Fruit fly (Drosophila melanogaster) whole organism, embryonic: ENCODE results near the gene CG13032.

ENCODE experiments used
- Ada2b ChIP-seq: fragments of 200-800 bp; sonication (Bioruptor generic); IDR thresholded peaks from 2 replicates; pipeline ENCODE4 v1.3.6; 2022; ENCODE audit warnings: missing biosample characterization, missing genetic modification characterization
- Bgb ChIP-seq: fragments of 200-800 bp; sonication (Bioruptor generic); IDR thresholded peaks from 2 replicates; pipeline ENCODE4 v1.3.6; 2022; ENCODE audit warnings: missing biosample characterization, missing genetic modification characterization; ENCODE audit not compliant: partially characterized antibody
- CG10147 ChIP-seq: fragments of 200-800 bp; sonication (Bioruptor generic); optimal IDR thresholded peaks from 2 replicates; lab custom pipeline; 2019; ENCODE audit warnings: missing biosample characterization, mild to moderate bottlenecking, missing genetic modification characterization, moderate library complexity
- CG10209 ChIP-seq: fragments of 200-800 bp; sonication (Bioruptor generic); optimal IDR thresholded peaks from 3 replicates; lab custom pipeline; 2017; ENCODE audit warnings: missing biosample characterization, mild to moderate bottlenecking, missing genetic modification characterization, missing genetic modification reagents
- CG11695 ChIP-seq: fragments of 200-800 bp; sonication (Bioruptor generic); IDR thresholded peaks from 3 replicates; pipeline ENCODE4 v1.3.6; 2022; ENCODE audit warnings: missing biosample characterization, missing genetic modification characterization
- CG11696 ChIP-seq: fragments of 200-800 bp; sonication (Bioruptor generic); IDR thresholded peaks from 2 replicates; pipeline ENCODE4 v1.3.6; 2022; ENCODE audit warnings: missing biosample characterization, missing genetic modification characterization
- CG1233 ChIP-seq: fragments of 200-800 bp; sonication (Bioruptor generic); optimal IDR thresholded peaks from 4 replicates; lab custom pipeline; 2018; ENCODE audit warnings: missing biosample characterization, mild to moderate bottlenecking, missing genetic modification characterization
- CG14710 ChIP-seq: fragments of 200-800 bp; sonication (Bioruptor generic); optimal IDR thresholded peaks from 3 replicates; lab custom pipeline; 2019; ENCODE audit warnings: missing biosample characterization, mild to moderate bottlenecking, missing genetic modification characterization, moderate library complexity
- CG15269 ChIP-seq: fragments of 200-800 bp; sonication (Bioruptor generic); optimal IDR thresholded peaks from 2 replicates; lab custom pipeline; 2018; ENCODE audit warnings: missing biosample characterization, mild to moderate bottlenecking, missing genetic modification characterization, moderate library complexity
- CG1529 ChIP-seq: fragments of 200-800 bp; sonication (Bioruptor generic); optimal IDR thresholded peaks from 3 replicates; lab custom pipeline; 2018; ENCODE audit warnings: missing biosample characterization, missing genetic modification characterization
- CG17568 ChIP-seq: fragments of 200-800 bp; sonication (Bioruptor generic); optimal IDR thresholded peaks from 2 replicates; lab custom pipeline; 2018; ENCODE audit warnings: missing biosample characterization, mild to moderate bottlenecking, missing genetic modification characterization, moderate library complexity
- CG2202 ChIP-seq: fragments of 200-800 bp; sonication (Bioruptor generic); optimal IDR thresholded peaks from 2 replicates; lab custom pipeline; 2018; ENCODE audit warnings: missing biosample characterization, mild to moderate bottlenecking, missing genetic modification characterization
- CG30020 ChIP-seq: fragments of 200-800 bp; optimal IDR thresholded peaks from 2 replicates; lab custom pipeline; 2019; ENCODE audit warnings: missing biosample characterization, mild to moderate bottlenecking, missing genetic modification characterization, moderate library complexity
- CG32532 ChIP-seq: fragments of 200-800 bp; sonication (Bioruptor generic); IDR thresholded peaks from 2 replicates; pipeline ENCODE4 v1.3.6; 2022; ENCODE audit warnings: missing biosample characterization, missing genetic modification characterization
- CG32767 ChIP-seq: fragments of 200-800 bp; sonication (Bioruptor generic); IDR thresholded peaks from 2 replicates; pipeline ENCODE4 v1.3.6; 2022; ENCODE audit warnings: missing biosample characterization, missing genetic modification characterization
- CG33213 ChIP-seq: fragments of 200-800 bp; sonication (Bioruptor generic); optimal IDR thresholded peaks from 3 replicates; lab custom pipeline; 2016; ENCODE audit warnings: missing biosample characterization, missing genetic modification characterization
- CG3407 ChIP-seq: fragments of 200-800 bp; sonication (Bioruptor generic); optimal IDR thresholded peaks from 2 replicates; lab custom pipeline; 2018; ENCODE audit warnings: missing biosample characterization, mild to moderate bottlenecking, missing genetic modification characterization
- CG43689 ChIP-seq: fragments of 200-800 bp; sonication (Bioruptor generic); IDR thresholded peaks from 2 replicates; pipeline ENCODE4 v1.3.6; 2022; ENCODE audit warnings: missing biosample characterization, missing genetic modification characterization
- CG4820 ChIP-seq: fragments of 200-800 bp; sonication (Bioruptor generic); optimal IDR thresholded peaks from 3 replicates; lab custom pipeline; 2016; ENCODE audit warnings: missing biosample characterization, missing genetic modification characterization
- CG8765 ChIP-seq: fragments of 200-800 bp; sonication (Bioruptor generic); IDR thresholded peaks from 2 replicates; pipeline ENCODE4 v1.3.6; 2022; ENCODE audit warnings: missing biosample characterization, missing genetic modification characterization
- CG9727 ChIP-seq: fragments of 200-800 bp; sonication (Bioruptor generic); optimal IDR thresholded peaks from 3 replicates; lab custom pipeline; 2017; ENCODE audit warnings: missing biosample characterization, mild to moderate bottlenecking, missing genetic modification characterization
- CoRest ChIP-seq: fragments of 200-800 bp; sonication (Bioruptor generic); optimal IDR thresholded peaks from 3 replicates; lab custom pipeline; 2018; ENCODE audit warnings: missing biosample characterization, mild to moderate bottlenecking, missing genetic modification characterization, moderate library complexity
- D19B ChIP-seq: fragments of 200-800 bp; sonication (Bioruptor generic); optimal IDR thresholded peaks from 2 replicates; lab custom pipeline; 2017; ENCODE audit warnings: missing biosample characterization, mild to moderate bottlenecking, missing genetic modification characterization
- Doc2 ChIP-seq: fragments of 200-800 bp; sonication (Bioruptor generic); IDR thresholded peaks from 2 replicates; pipeline ENCODE4 v1.3.6; 2022; ENCODE audit warnings: missing biosample characterization, missing genetic modification characterization
- MTF-1 ChIP-seq: fragments of 200-800 bp; sonication (Bioruptor generic); optimal IDR thresholded peaks from 2 replicates; lab custom pipeline; 2018; ENCODE audit warnings: missing biosample characterization, mild to moderate bottlenecking, missing genetic modification characterization, borderline replicate concordance
- Mes4 ChIP-seq: fragments of 200-800 bp; sonication (Bioruptor generic); optimal IDR thresholded peaks from 2 replicates; lab custom pipeline; 2016; ENCODE audit warnings: missing biosample characterization, missing genetic modification characterization
- Sry-δ ChIP-seq: fragments of 200-800 bp; sonication (Bioruptor generic); optimal IDR thresholded peaks from 2 replicates; lab custom pipeline; 2016; ENCODE audit warnings: missing biosample characterization, missing genetic modification characterization
- ac ChIP-seq: fragments of 200-800 bp; sonication (Bioruptor generic); optimal IDR thresholded peaks from 3 replicates; lab custom pipeline; 2017; ENCODE audit warnings: missing biosample characterization, mild to moderate bottlenecking, missing genetic modification characterization
- al ChIP-seq: fragments of 200-800 bp; sonication (Bioruptor generic); IDR thresholded peaks from 2 replicates; pipeline ENCODE4 v1.3.6; 2022; ENCODE audit warnings: missing biosample characterization, missing genetic modification characterization
- ap ChIP-seq: fragments of 200-800 bp; sonication (Bioruptor generic); IDR thresholded peaks from 2 replicates; pipeline ENCODE4 v1.3.6; 2022; ENCODE audit warnings: missing biosample characterization, missing genetic modification characterization
- az2 ChIP-seq: fragments of 200-800 bp; sonication (Bioruptor generic); optimal IDR thresholded peaks from 3 replicates; lab custom pipeline; 2016; ENCODE audit warnings: missing biosample characterization, missing genetic modification characterization
- br ChIP-seq: fragments of >200 bp; optimal IDR thresholded peaks from 2 replicates; lab custom pipeline; 2017
- caup ChIP-seq: fragments of 200-800 bp; sonication (Bioruptor generic); optimal IDR thresholded peaks from 3 replicates; lab custom pipeline; 2017; ENCODE audit warnings: missing biosample characterization, mild to moderate bottlenecking, missing genetic modification characterization, moderate library complexity; ENCODE audit not compliant: severe bottlenecking
- cg ChIP-seq: fragments of 200-800 bp; sonication (Bioruptor generic); optimal IDR thresholded peaks from 3 replicates; lab custom pipeline; 2019; ENCODE audit warnings: missing biosample characterization, mild to moderate bottlenecking, missing genetic modification characterization, moderate library complexity
- chm ChIP-seq: fragments of 200-800 bp; sonication (Bioruptor generic); IDR thresholded peaks from 2 replicates; pipeline ENCODE4 v1.3.6; 2022; ENCODE audit warnings: missing biosample characterization, missing genetic modification characterization
- chn ChIP-seq: fragments of 200-800 bp; sonication (Bioruptor generic); optimal IDR thresholded peaks from 2 replicates; lab custom pipeline; 2016; ENCODE audit warnings: missing biosample characterization, missing genetic modification characterization
- corto ChIP-seq: fragments of 200-800 bp; sonication (Bioruptor generic); optimal IDR thresholded peaks from 2 replicates; lab custom pipeline; 2016; ENCODE audit warnings: missing biosample characterization, mild to moderate bottlenecking, missing genetic modification characterization, moderate library complexity
- dimm ChIP-seq: fragments of 200-800 bp; sonication (Bioruptor generic); IDR thresholded peaks from 2 replicates; pipeline ENCODE4 v1.3.6; 2022; ENCODE audit warnings: missing biosample characterization, missing genetic modification characterization
- ems ChIP-seq: fragments of 200-800 bp; sonication (Bioruptor generic); optimal IDR thresholded peaks from 3 replicates; lab custom pipeline; 2016; ENCODE audit warnings: missing biosample characterization, missing genetic modification characterization
- fu2 ChIP-seq: fragments of 200-800 bp; sonication (Bioruptor generic); optimal IDR thresholded peaks from 2 replicates; lab custom pipeline; 2016; ENCODE audit warnings: missing biosample characterization, missing genetic modification characterization
- her ChIP-seq: fragments of 200-800 bp; sonication (Bioruptor generic); optimal IDR thresholded peaks from 2 replicates; lab custom pipeline; 2016; ENCODE audit warnings: missing biosample characterization, missing genetic modification characterization
- jing ChIP-seq: fragments of 200-800 bp; sonication (Bioruptor generic); optimal IDR thresholded peaks from 2 replicates; lab custom pipeline; 2018; ENCODE audit warnings: missing biosample characterization, mild to moderate bottlenecking, missing genetic modification characterization
- kah ChIP-seq: fragments of 200-800 bp; sonication (Bioruptor generic); optimal IDR thresholded peaks from 2 replicates; lab custom pipeline; 2018; ENCODE audit warnings: missing biosample characterization, mild to moderate bottlenecking, missing genetic modification characterization
- mam ChIP-seq: fragments of 200-800 bp; sonication (Bioruptor generic); optimal IDR thresholded peaks from 3 replicates; lab custom pipeline; 2016; ENCODE audit warnings: missing biosample characterization, missing genetic modification characterization
- pfk ChIP-seq: fragments of 200-800 bp; sonication (Bioruptor generic); optimal IDR thresholded peaks from 2 replicates; lab custom pipeline; 2018; ENCODE audit warnings: missing biosample characterization, mild to moderate bottlenecking, missing genetic modification characterization, moderate library complexity
- sens ChIP-seq: fragments of 200-800 bp; sonication (Bioruptor generic); peaks from one replicate; lab custom pipeline; 2016; ENCODE audit warnings: missing biosample characterization, missing genetic modification characterization
- shn ChIP-seq: fragments of 200-800 bp; sonication (Bioruptor generic); optimal IDR thresholded peaks from 3 replicates; lab custom pipeline; 2016; ENCODE audit warnings: missing biosample characterization, missing genetic modification characterization
- sima ChIP-seq: fragments of 200-800 bp; sonication (Bioruptor generic); optimal IDR thresholded peaks from 2 replicates; lab custom pipeline; 2016; ENCODE audit warnings: missing biosample characterization, missing genetic modification characterization
- slou ChIP-seq: fragments of 200-800 bp; sonication (Bioruptor generic); optimal IDR thresholded peaks from 3 replicates; lab custom pipeline; 2016; ENCODE audit warnings: missing biosample characterization, missing genetic modification characterization
- tio ChIP-seq: fragments of 200-800 bp; sonication (Bioruptor generic); optimal IDR thresholded peaks from 2 replicates; lab custom pipeline; 2017; ENCODE audit warnings: missing biosample characterization, missing genetic modification characterization, inconsistent platforms
- tup ChIP-seq: fragments of 200-800 bp; sonication (Bioruptor generic); optimal IDR thresholded peaks from 2 replicates; lab custom pipeline; 2016; ENCODE audit warnings: missing biosample characterization, mild to moderate bottlenecking, missing genetic modification characterization, moderate library complexity
- unpg ChIP-seq: fragments of 200-800 bp; sonication (Bioruptor generic); optimal IDR thresholded peaks from 3 replicates; lab custom pipeline; 2018; ENCODE audit warnings: missing biosample characterization, mild to moderate bottlenecking, missing genetic modification characterization, moderate library complexity
- yki ChIP-seq: fragments of >200 bp; optimal IDR thresholded peaks from 3 replicates; lab custom pipeline; 2018

The CG13032 gene

dm6 chr3L:16657014-16657413 is 16.8 kb upstream of the CG13032 start (continued):
- no peak for TF ChIP-seq pfk (GFP tag; lab: Kevin White, UChicago)
- TF ChIP-seq CG14710 (tag; lab: Kevin White, UChicago): peak; percentile 12
- TF ChIP-seq CG11696 (GFP tag; lab: Robert Waterston, UW): no peak
- TF ChIP-seq CG43689 (GFP tag; lab: Robert Waterston, UW): no peak
- no peak for TF ChIP-seq D19B
- no peak for TF ChIP-seq her
- TF ChIP-seq jing (GFP tag; lab: Kevin White, UChicago): peak; percentile 7
- TF ChIP-seq ems (GFP tag; lab: Kevin White, UChicago): no peak
- TF ChIP-seq az2 (GFP tag; lab: Kevin White, UChicago): no peak
- TF ChIP-seq CG10209 (GFP tag; lab: Kevin White, UChicago): peak; percentile 17
- TF ChIP-seq CG32767: no peak
- no peak for TF ChIP-seq fu2 (GFP tag; lab: Kevin White, UChicago)
- no peak for TF ChIP-seq sima (GFP tag; lab: Kevin White, UChicago)
- TF ChIP-seq CG17568 (GFP tag; lab: Kevin White, UChicago): no peak
- no peak for TF ChIP-seq CG32532 (GFP tag; lab: Robert Waterston, UW)
- no peak for TF ChIP-seq CG11695 (GFP tag; lab: Robert Waterston, UW)
- no peak for TF ChIP-seq Bgb (GFP tag; lab: Robert Waterston, UW)
- TF ChIP-seq MTF-1 (GFP tag; lab: Kevin White, UChicago): no peak
- no peak for TF ChIP-seq Doc2 (GFP tag; lab: Robert Waterston, UW)
- TF ChIP-seq CoRest (tag; lab: Kevin White, UChicago): peak; percentile 53
- no peak for TF ChIP-seq CG3407
- peak; percentile 21 for TF ChIP-seq unpg
- peak; percentile 23 for TF ChIP-seq tio (GFP tag; lab: Kevin White, UChicago)
- peak; percentile 15 for TF ChIP-seq CG9727 (GFP tag; lab: Kevin White, UChicago)
- no peak for TF ChIP-seq br (lab: Kevin White, UChicago)
- no peak for TF ChIP-seq CG2202 (tag; lab: Kevin White, UChicago)
- TF ChIP-seq ap: no peak
- no peak for TF ChIP-seq chm (GFP tag; lab: Robert Waterston, UW)
- TF ChIP-seq chn: no peak
- no peak for TF ChIP-seq ac (GFP tag; lab: Kevin White, UChicago)
- no peak for TF ChIP-seq tup
- TF ChIP-seq slou: no peak
- no peak for TF ChIP-seq CG33213 (GFP tag; lab: Kevin White, UChicago)
- TF ChIP-seq CG1233 (GFP tag; lab: Kevin White, UChicago): peak; percentile 34
- no peak for TF ChIP-seq al
- no peak for TF ChIP-seq CG4820 (GFP tag; lab: Kevin White, UChicago)
- no peak for TF ChIP-seq corto (GFP tag; lab: Kevin White, UChicago)
- peak; percentile 83 for TF ChIP-seq sens (GFP tag; lab: Kevin White, UChicago)
- TF ChIP-seq dimm (GFP tag; lab: Robert Waterston, UW): no peak
- peak; percentile 21 for TF ChIP-seq CG15269 (tag; lab: Kevin White, UChicago)
- TF ChIP-seq caup (GFP tag; lab: Kevin White, UChicago): no peak
- no peak for TF ChIP-seq Mes4 (GFP tag; lab: Kevin White, UChicago)
- TF ChIP-seq CG8765 (GFP tag; lab: Robert Waterston, UW): no peak
- no peak for TF ChIP-seq Ada2b (GFP tag; lab: Robert Waterston, UW)
- no peak for TF ChIP-seq CG30020 (tag; lab: Kevin White, UChicago)
- no peak for TF ChIP-seq yki (lab: Kevin White, UChicago)
- TF ChIP-seq CG10147 (GFP tag; lab: Kevin White, UChicago): peak; percentile 47
- TF ChIP-seq mam (GFP tag; lab: Kevin White, UChicago): peak; percentile 8
- no peak for TF ChIP-seq CG1529 (GFP tag; lab: Kevin White, UChicago)
- TF ChIP-seq Sry-δ (GFP tag; lab: Kevin White, UChicago): no peak
- TF ChIP-seq shn (GFP tag; lab: Kevin White, UChicago): no peak
- TF ChIP-seq kah (GFP tag; lab: Kevin White, UChicago): no peak
- TF ChIP-seq cg (GFP tag; lab: Kevin White, UChicago): no peak
